Worm (Caenorhabditis elegans) whole organism, mixed stage, embryonic: ENCODE data around the gene sec-6.

Experiments
- M03D4.4 ChIP-seq: sonication (generic microtip); optimal IDR thresholded peaks from 2 replicates; lab custom pipeline; 2017; ENCODE audit warnings: mild to moderate bottlenecking, missing genetic modification characterization, missing compliant biosample characterization
- bed-3 ChIP-seq: fragments of 200-800 bp; sonication (Bioruptor generic); optimal IDR thresholded peaks from 3 replicates; lab custom pipeline; 2018; ENCODE audit warnings: mild to moderate bottlenecking, missing genetic modification characterization, moderate library complexity, missing compliant biosample characterization
- blmp-1 ChIP-seq: fragments of 150-350 bp; optimal IDR thresholded peaks from 2 replicates; lab custom pipeline; 2014; ENCODE audit warnings: missing biosample characterization, missing genetic modification characterization
- ceh-39 ChIP-seq: fragments of 150-350 bp; optimal IDR thresholded peaks from 2 replicates; lab custom pipeline; 2014; ENCODE audit warnings: missing biosample characterization, missing genetic modification characterization
- ceh-43 ChIP-seq: fragments of 200-800 bp; sonication (Bioruptor generic); optimal IDR thresholded peaks from 2 replicates; lab custom pipeline; 2018; ENCODE audit warnings: mild to moderate bottlenecking, missing genetic modification characterization, moderate library complexity, missing compliant biosample characterization
- ceh-83 ChIP-seq: fragments of 200-800 bp; sonication (Bioruptor generic); optimal IDR thresholded peaks from 2 replicates; lab custom pipeline; 2018; ENCODE audit warnings: mild to moderate bottlenecking, missing genetic modification characterization, missing compliant biosample characterization
- ces-1 ChIP-seq: fragments of 150-350 bp; optimal IDR thresholded peaks from 2 replicates; lab custom pipeline; 2014; ENCODE audit warnings: missing biosample characterization, missing genetic modification reagents, missing genetic modification characterization
- drap-1 ChIP-seq: fragments of 200-800 bp; sonication (Bioruptor generic); optimal IDR thresholded peaks from 3 replicates; lab custom pipeline; 2018; ENCODE audit warnings: mild to moderate bottlenecking, missing genetic modification characterization, missing compliant biosample characterization
- elt-1 ChIP-seq: sonication (generic microtip); optimal IDR thresholded peaks from 2 replicates; lab custom pipeline; 2017; ENCODE audit warnings: missing genetic modification characterization, mild to moderate bottlenecking, missing compliant biosample characterization, antibody characterized with exemption, moderate library complexity, borderline replicate concordance; ENCODE audit not compliant: insufficient read depth
- elt-3 ChIP-seq: fragments of 150-350 bp; optimal IDR thresholded peaks from 2 replicates; lab custom pipeline; 2014; ENCODE audit warnings: missing biosample characterization, missing genetic modification characterization
- hlh-1 ChIP-seq: fragments of 150-350 bp; optimal IDR thresholded peaks from 2 replicates; lab custom pipeline; 2014; ENCODE audit warnings: missing biosample characterization, missing genetic modification reagents, missing genetic modification characterization
- lin-32 ChIP-seq: fragments of 200-800 bp; sonication (Bioruptor generic); optimal IDR thresholded peaks from 2 replicates; lab custom pipeline; 2018; ENCODE audit warnings: mild to moderate bottlenecking, missing genetic modification characterization, missing compliant biosample characterization
- lsy-2 ChIP-seq: fragments of 150-350 bp; optimal IDR thresholded peaks from 2 replicates; lab custom pipeline; 2014; ENCODE audit warnings: missing biosample characterization, missing genetic modification characterization
- mab-5 ChIP-seq: fragments of 150-350 bp; optimal IDR thresholded peaks from 2 replicates; lab custom pipeline; 2014; ENCODE audit warnings: missing biosample characterization, missing genetic modification characterization
- mep-1 ChIP-seq: fragments of 150-350 bp; optimal IDR thresholded peaks from 2 replicates; lab custom pipeline; 2017; ENCODE audit warnings: missing biosample characterization, missing genetic modification reagents, missing genetic modification characterization, inconsistent platforms
- mls-2 ChIP-seq: sonication (generic microtip); optimal IDR thresholded peaks from 2 replicates; lab custom pipeline; 2016; ENCODE audit warnings: mild to moderate bottlenecking, missing genetic modification characterization, moderate library complexity, missing compliant biosample characterization
- nhr-2 ChIP-seq: fragments of 150-350 bp; optimal IDR thresholded peaks from 2 replicates; lab custom pipeline; 2014; ENCODE audit warnings: missing biosample characterization, missing genetic modification characterization
- nhr-237 ChIP-seq: fragments of 150-350 bp; optimal IDR thresholded peaks from 2 replicates; lab custom pipeline; 2014; ENCODE audit warnings: missing biosample characterization, missing genetic modification characterization
- nhr-28 ChIP-seq: fragments of 150-350 bp; optimal IDR thresholded peaks from 2 replicates; lab custom pipeline; 2014; ENCODE audit warnings: missing biosample characterization, missing genetic modification characterization
- nhr-76 ChIP-seq: sonication (generic microtip); optimal IDR thresholded peaks from 2 replicates; lab custom pipeline; 2017; ENCODE audit warnings: missing biosample characterization, missing genetic modification characterization
- pha-4 ChIP-seq: fragments of 150-350 bp; optimal IDR thresholded peaks from 2 replicates; lab custom pipeline; 2018; ENCODE audit warnings: missing biosample characterization, missing genetic modification reagents, missing genetic modification characterization
- sem-2 ChIP-seq: fragments of 200-800 bp; sonication (Bioruptor generic); optimal IDR thresholded peaks from 2 replicates; lab custom pipeline; 2018; ENCODE audit warnings: mild to moderate bottlenecking, missing genetic modification characterization, missing compliant biosample characterization
- snpc-4 ChIP-seq: fragments of 150-350 bp; optimal IDR thresholded peaks from 2 replicates; lab custom pipeline; 2014; ENCODE audit warnings: missing biosample characterization, missing genetic modification characterization
- sptf-1 ChIP-seq: sonication (generic microtip); optimal IDR thresholded peaks from 2 replicates; lab custom pipeline; 2017; ENCODE audit warnings: mild to moderate bottlenecking, missing genetic modification characterization, moderate library complexity, missing compliant biosample characterization
- unc-120 ChIP-seq: sonication (generic microtip); optimal IDR thresholded peaks from 2 replicates; lab custom pipeline; 2017; ENCODE audit warnings: missing genetic modification characterization, missing compliant biosample characterization; ENCODE audit not compliant: poor library complexity, severe bottlenecking
- unc-39 ChIP-seq: fragments of 150-350 bp; optimal IDR thresholded peaks from 2 replicates; lab custom pipeline; 2014; ENCODE audit warnings: missing biosample characterization, missing genetic modification characterization
- unc-62 ChIP-seq: fragments of 150-350 bp; optimal IDR thresholded peaks from 2 replicates; lab custom pipeline; 2014; ENCODE audit warnings: missing biosample characterization, missing genetic modification reagents, missing genetic modification characterization
- zip-8 ChIP-seq: fragments of 150-350 bp; optimal IDR thresholded peaks from 2 replicates; lab custom pipeline; 2014; ENCODE audit warnings: missing biosample characterization, missing genetic modification characterization
- ztf-11 ChIP-seq: fragments of 150-350 bp; optimal IDR thresholded peaks from 2 replicates; lab custom pipeline; 2014; ENCODE audit warnings: missing biosample characterization, missing genetic modification characterization

Gene sec-6

DNA sequence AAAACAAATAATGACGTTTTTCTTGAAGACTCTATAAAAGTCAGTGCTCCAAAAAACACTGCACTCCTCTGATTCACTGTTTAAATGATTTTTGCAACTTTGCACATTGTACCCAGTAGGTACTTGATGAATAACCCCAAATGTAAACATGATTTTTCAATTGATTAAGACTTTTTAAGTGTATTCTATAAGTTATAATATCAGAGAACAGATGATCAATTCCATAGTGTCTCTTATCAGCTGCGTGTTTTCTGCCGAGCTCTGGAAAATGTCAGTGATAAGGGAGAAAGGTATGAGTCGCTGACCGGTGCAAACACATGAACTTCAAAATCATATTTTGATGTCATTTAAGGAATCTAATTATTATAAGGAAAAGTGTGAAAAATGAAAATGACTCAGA lies 35.6 kb upstream of the sec-6 start:
- TF ChIP-seq lin-32 (GFP tag; lab: Kevin White, UChicago) (no peak), unc-39 (tag; lab: Kevin White, UChicago) (no peak), mab-5 (tag; lab: Kevin White, UChicago) (no peak), mls-2 (tag; lab: Kevin White, UChicago) (no peak), blmp-1 (no peak), ceh-43 (GFP tag; lab: Kevin White, UChicago) (no peak), mep-1 (tag; lab: Kevin White, UChicago) (no peak), ceh-39 (tag; lab: Kevin White, UChicago) (no peak), hlh-1 (tag; lab: Kevin White, UChicago) (no peak), snpc-4 (no peak), ceh-83 (GFP tag; lab: Kevin White, UChicago) (no peak), sptf-1 (tag; lab: Kevin White, UChicago) (no peak), unc-62 (GFP tag; lab: Kevin White, UChicago) (no peak), nhr-2 (tag; lab: Kevin White, UChicago) (no peak)

DNA sequence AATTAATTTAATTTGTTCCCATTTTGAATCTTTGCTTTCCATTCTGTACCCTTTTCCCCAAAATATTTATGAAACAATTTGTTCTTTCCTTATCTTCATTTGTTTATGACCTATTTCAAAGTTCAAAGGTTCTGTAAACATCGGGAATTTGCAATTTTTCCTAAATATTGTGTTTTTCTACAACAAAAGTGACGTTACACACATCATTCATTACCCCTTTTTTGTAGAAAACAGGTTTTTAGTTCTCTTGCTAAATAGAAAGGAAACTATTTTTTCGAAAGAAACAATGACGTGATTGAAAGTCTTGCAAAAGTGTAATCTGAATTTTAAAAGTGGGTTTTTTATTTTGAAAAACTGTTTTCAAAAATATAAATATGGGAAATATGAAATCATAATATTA lies 34.7 kb upstream of the sec-6 start:
- TF ChIP-seq ceh-39 (tag; lab: Kevin White, UChicago) = no peak
- TF ChIP-seq pha-4 = no peak
- TF ChIP-seq elt-1 (tag; lab: Kevin White, UChicago) = no peak
- no peak for TF ChIP-seq unc-39 (tag; lab: Kevin White, UChicago)

DNA sequence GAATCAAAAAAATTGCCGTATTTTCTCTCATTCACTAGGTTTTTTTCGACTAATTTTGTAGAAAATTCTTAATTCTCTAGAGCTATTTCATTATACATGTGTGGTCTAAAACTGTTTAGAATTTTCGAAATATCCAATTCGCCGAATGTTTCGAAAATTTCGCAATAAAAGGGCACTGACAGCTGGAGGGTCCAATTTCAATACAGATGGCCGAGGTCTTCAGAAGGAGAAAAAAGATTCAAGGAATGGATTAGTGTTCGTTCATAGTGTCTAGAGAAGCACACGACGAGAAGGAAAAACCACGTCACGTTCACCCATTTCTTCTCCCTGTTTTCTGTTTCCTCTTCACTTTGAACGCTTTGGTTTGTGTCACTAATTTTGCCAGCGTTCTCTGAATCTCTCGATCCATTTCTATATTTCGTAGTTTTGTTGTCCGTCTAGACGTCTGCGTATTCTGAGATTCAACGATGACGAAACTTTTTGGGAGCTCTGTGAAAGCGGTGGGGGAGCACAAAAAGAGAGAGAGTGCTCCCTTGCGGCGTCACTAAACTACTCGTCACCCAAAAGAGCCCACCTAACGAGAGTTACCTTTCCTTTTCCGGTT lies 33.2 kb upstream of the sec-6 start:
- no peak for TF ChIP-seq zip-8 (tag; lab: Kevin White, UChicago)
- peak; percentile 57 for TF ChIP-seq unc-62 (GFP tag; lab: Kevin White, UChicago)
- TF ChIP-seq mep-1 (tag; lab: Kevin White, UChicago) = peak; percentile 39
- TF ChIP-seq unc-120 (tag; lab: Kevin White, UChicago) = peak; percentile 71
- peak; percentile 38 for TF ChIP-seq hlh-1 (tag; lab: Kevin White, UChicago)
- TF ChIP-seq lsy-2 = peak; percentile 22
- no peak for TF ChIP-seq nhr-28 (tag; lab: Kevin White, UChicago)
- no peak for TF ChIP-seq blmp-1
- TF ChIP-seq drap-1 = no peak
- TF ChIP-seq pha-4 = peak; percentile 34
- no peak for TF ChIP-seq ceh-83 (GFP tag; lab: Kevin White, UChicago)
- peak; percentile 72 for TF ChIP-seq ces-1 (GFP tag; lab: Kevin White, UChicago)
- TF ChIP-seq bed-3 = no peak

DNA sequence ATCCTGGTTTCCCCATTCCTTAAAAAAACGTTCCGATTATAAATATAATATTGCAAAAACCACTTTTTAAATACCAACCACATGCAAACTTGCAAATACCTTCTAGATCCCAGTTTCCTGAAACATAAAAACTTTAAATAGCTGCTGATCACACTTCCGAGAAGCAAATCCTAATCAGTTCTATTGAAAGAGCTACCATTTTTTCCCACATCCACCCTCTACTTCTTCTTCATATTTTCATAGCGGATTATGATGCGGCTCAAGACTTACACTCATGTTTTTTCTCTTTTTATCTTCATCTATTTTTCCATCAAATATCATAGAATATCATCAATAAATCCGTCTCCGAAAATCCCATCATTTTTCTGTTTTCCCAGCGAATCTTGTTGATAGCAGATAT lies 32.5 kb upstream of the sec-6 start:
- no peak for TF ChIP-seq nhr-76 (tag; lab: Kevin White, UChicago)
- TF ChIP-seq mls-2 (tag; lab: Kevin White, UChicago) = no peak
- TF ChIP-seq mab-5 (tag; lab: Kevin White, UChicago) = no peak
- TF ChIP-seq snpc-4 = no peak
- TF ChIP-seq ceh-43 (GFP tag; lab: Kevin White, UChicago) = no peak
- no peak for TF ChIP-seq sem-2 (GFP tag; lab: Kevin White, UChicago)
- no peak for TF ChIP-seq ztf-11
- TF ChIP-seq elt-3 (tag; lab: Kevin White, UChicago) = no peak
- no peak for TF ChIP-seq nhr-2 (tag; lab: Kevin White, UChicago)

- TF ChIP-seq drap-1 (no peak), blmp-1 (no peak), elt-1 (tag; lab: Kevin White, UChicago) (peak; percentile 31), mep-1 (tag; lab: Kevin White, UChicago) (no peak), M03D4.4 (tag; lab: Kevin White, UChicago) (no peak)
- TF ChIP-seq, all 35 proteins: peak for 1
These were observed 30.4 kb upstream of the sec-6 start for ce11 chrII:5328912-5329311.

ce11 chrII:5330206-5330686 lies 29.1 kb upstream of the sec-6 start:
- TF ChIP-seq nhr-2 (tag; lab: Kevin White, UChicago) = peak; percentile 22
- no peak for TF ChIP-seq ceh-83 (GFP tag; lab: Kevin White, UChicago)
- peak; percentile 24 for TF ChIP-seq pha-4
- TF ChIP-seq mep-1 (tag; lab: Kevin White, UChicago) = peak; percentile 6
- no peak for TF ChIP-seq mls-2 (tag; lab: Kevin White, UChicago)
- TF ChIP-seq unc-62 (GFP tag; lab: Kevin White, UChicago) = peak; percentile 92
- peak; percentile 22 for TF ChIP-seq ceh-39 (tag; lab: Kevin White, UChicago)
- peak; percentile 68 for TF ChIP-seq nhr-237
- peak; percentile 52 for TF ChIP-seq ces-1 (GFP tag; lab: Kevin White, UChicago)
